Worm (Caenorhabditis elegans) whole organism, L3 larva: ENCODE data around the gene srz-64.

Experiments
- R02D3.7 ChIP-seq: fragments of 150-350 bp; optimal IDR thresholded peaks from 2 replicates; lab custom pipeline; 2014; ENCODE audit warnings: missing biosample characterization, missing genetic modification characterization
- ZK546.5 ChIP-seq: sonication (generic microtip); optimal IDR thresholded peaks from 2 replicates; lab custom pipeline; 2017; ENCODE audit warnings: missing biosample characterization, missing genetic modification characterization
- aly-2 ChIP-seq: fragments of 150-350 bp; optimal IDR thresholded peaks from 2 replicates; lab custom pipeline; 2014; ENCODE audit warnings: missing biosample characterization, missing genetic modification characterization
- ceh-28 ChIP-seq: fragments of 150-350 bp; optimal IDR thresholded peaks from 2 replicates; lab custom pipeline; 2014; ENCODE audit warnings: missing biosample characterization, missing genetic modification reagents, missing genetic modification characterization
- ceh-82 ChIP-seq: fragments of 150-350 bp; optimal IDR thresholded peaks from 2 replicates; lab custom pipeline; 2014; ENCODE audit warnings: missing biosample characterization, missing genetic modification characterization
- ceh-9 ChIP-seq: sonication (generic microtip); optimal IDR thresholded peaks from 2 replicates; lab custom pipeline; 2018; ENCODE audit warnings: missing biosample characterization, missing genetic modification characterization
- egl-27 ChIP-seq: sonication (generic microtip); optimal IDR thresholded peaks from 4 replicates; lab custom pipeline; 2017; ENCODE audit warnings: missing biosample characterization, missing genetic modification reagents, missing genetic modification characterization
- elt-1 ChIP-seq: fragments of 150-350 bp; optimal IDR thresholded peaks from 2 replicates; lab custom pipeline; 2014; ENCODE audit warnings: missing biosample characterization, missing genetic modification characterization
- elt-2 ChIP-seq: sonication (generic microtip); optimal IDR thresholded peaks from 2 replicates; lab custom pipeline; 2016; ENCODE audit warnings: missing genetic modification reagents, mild to moderate bottlenecking, missing genetic modification characterization, missing compliant biosample characterization
- eor-1 ChIP-seq, 2 experiments: fragments of 150-350 bp; optimal IDR thresholded peaks; 2 replicates each; lab custom pipeline; 2014 to 2018; ENCODE audit warnings: missing biosample characterization in 2 of 2, missing genetic modification characterization in 2 of 2
- fkh-10 ChIP-seq: sonication (generic microtip); optimal IDR thresholded peaks from 2 replicates; lab custom pipeline; 2017; ENCODE audit warnings: missing biosample characterization, missing genetic modification reagents, missing genetic modification characterization
- fos-1 ChIP-seq: fragments of 150-350 bp; optimal IDR thresholded peaks from 2 replicates; lab custom pipeline; 2014; ENCODE audit warnings: missing biosample characterization, missing genetic modification characterization
- hmg-11 ChIP-seq: sonication (generic microtip); optimal IDR thresholded peaks from 2 replicates; lab custom pipeline; 2016; ENCODE audit warnings: missing genetic modification characterization, missing compliant biosample characterization
- lin-15B ChIP-seq: fragments of 150-350 bp; optimal IDR thresholded peaks from 2 replicates; lab custom pipeline; 2014; ENCODE audit warnings: missing biosample characterization, missing genetic modification characterization
- lin-39 ChIP-seq: fragments of 150-350 bp; optimal IDR thresholded peaks from 2 replicates; lab custom pipeline; 2018; ENCODE audit warnings: missing biosample characterization, missing genetic modification reagents, missing genetic modification characterization
- lsy-12 ChIP-seq: sonication (generic microtip); optimal IDR thresholded peaks from 2 replicates; lab custom pipeline; 2016; ENCODE audit warnings: mild to moderate bottlenecking, missing genetic modification characterization, missing compliant biosample characterization
- mml-1 ChIP-seq: fragments of 150-350 bp; sonication (generic microtip); optimal IDR thresholded peaks from 3 replicates; lab custom pipeline; 2014; ENCODE audit warnings: missing biosample characterization, missing genetic modification characterization
- nfya-1 ChIP-seq: sonication (generic microtip); optimal IDR thresholded peaks from 2 replicates; lab custom pipeline; 2017; ENCODE audit warnings: missing genetic modification characterization, mild to moderate bottlenecking, missing compliant biosample characterization, antibody characterized with exemption, moderate library complexity; ENCODE audit not compliant: insufficient read depth
- nhr-11 ChIP-seq: fragments of 150-350 bp; optimal IDR thresholded peaks from 2 replicates; lab custom pipeline; 2014; ENCODE audit warnings: missing biosample characterization, missing genetic modification characterization
- nhr-12 ChIP-seq: fragments of 150-350 bp; optimal IDR thresholded peaks from 2 replicates; lab custom pipeline; 2014; ENCODE audit warnings: missing biosample characterization, missing genetic modification characterization
- nhr-237 ChIP-seq: fragments of 150-350 bp; optimal IDR thresholded peaks from 2 replicates; lab custom pipeline; 2014; ENCODE audit warnings: missing biosample characterization, missing genetic modification characterization
- nhr-28 ChIP-seq: fragments of 150-350 bp; optimal IDR thresholded peaks from 2 replicates; lab custom pipeline; 2014; ENCODE audit warnings: missing biosample characterization, missing genetic modification characterization
- nhr-43 ChIP-seq: sonication (generic microtip); optimal IDR thresholded peaks from 2 replicates; lab custom pipeline; 2016; ENCODE audit warnings: mild to moderate bottlenecking, missing genetic modification characterization, missing compliant biosample characterization; ENCODE audit not compliant: poor library complexity, severe bottlenecking
- nhr-67 ChIP-seq: fragments of 150-350 bp; optimal IDR thresholded peaks from 2 replicates; lab custom pipeline; 2014; ENCODE audit warnings: missing biosample characterization, missing genetic modification characterization
- nhr-76 ChIP-seq: fragments of 150-350 bp; sonication (generic microtip); optimal IDR thresholded peaks from 5 replicates; lab custom pipeline; 2014; ENCODE audit warnings: missing biosample characterization, missing genetic modification characterization
- nhr-77 ChIP-seq: fragments of 150-350 bp; optimal IDR thresholded peaks from 2 replicates; lab custom pipeline; 2014; ENCODE audit warnings: missing biosample characterization, missing genetic modification characterization
- sea-2 ChIP-seq: fragments of 150-350 bp; sonication (generic microtip); optimal IDR thresholded peaks from 4 replicates; lab custom pipeline; 2014; ENCODE audit warnings: missing biosample characterization, missing genetic modification reagents, missing genetic modification characterization
- skn-1 ChIP-seq: fragments of 150-350 bp; optimal IDR thresholded peaks from 2 replicates; lab custom pipeline; 2014; ENCODE audit warnings: missing biosample characterization, missing genetic modification characterization
- tbx-2 ChIP-seq: sonication (generic microtip); optimal IDR thresholded peaks from 2 replicates; lab custom pipeline; 2016; ENCODE audit warnings: mild to moderate bottlenecking, missing genetic modification characterization, missing compliant biosample characterization
- unc-39 ChIP-seq: sonication (generic microtip); optimal IDR thresholded peaks from 4 replicates; lab custom pipeline; 2017; ENCODE audit warnings: missing biosample characterization, missing genetic modification characterization
- unc-62 ChIP-seq: fragments of 150-350 bp; sonication (generic microtip); optimal IDR thresholded peaks from 4 replicates; lab custom pipeline; 2014; ENCODE audit warnings: missing biosample characterization, missing genetic modification reagents, missing genetic modification characterization
- zag-1 ChIP-seq: fragments of 150-350 bp; optimal IDR thresholded peaks from 2 replicates; lab custom pipeline; 2014; ENCODE audit warnings: missing biosample characterization, missing genetic modification characterization
- ztf-11 ChIP-seq: fragments of 150-350 bp; optimal IDR thresholded peaks from 2 replicates; lab custom pipeline; 2014; ENCODE audit warnings: missing biosample characterization, missing genetic modification characterization
- ztf-4 ChIP-seq: fragments of 150-350 bp; optimal IDR thresholded peaks from 2 replicates; lab custom pipeline; 2014; ENCODE audit warnings: missing biosample characterization, missing genetic modification characterization

srz-64 gene

DNA sequence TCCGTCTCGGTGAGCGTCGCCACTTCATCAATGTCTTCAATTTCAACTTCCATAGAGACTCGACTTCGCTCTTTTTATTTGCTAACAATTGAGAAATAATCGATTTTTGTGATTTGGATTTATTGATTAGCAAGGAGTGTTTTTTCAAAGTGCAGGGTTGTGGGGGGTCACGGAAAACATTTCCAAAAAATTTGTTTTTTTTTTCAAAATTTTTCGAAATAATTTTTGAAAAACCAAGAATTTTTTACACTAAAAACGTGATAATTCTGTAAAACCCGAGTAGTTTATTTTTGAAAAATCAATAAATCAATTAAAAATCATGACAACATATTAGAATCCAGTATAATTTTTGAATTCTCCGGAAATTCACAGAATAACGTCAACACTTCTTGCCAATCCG is 17.6 kb downstream of the srz-64 start, which contains the start of gene Y57G7A.5:
Gene Y57G7A.5, minus strand, starts transcription at position 101 of the 400 bp plus-strand sequence.
- TF ChIP-seq R02D3.7 (tag; lab: Kevin White, UChicago) = no peak
- TF ChIP-seq ceh-28 (tag; lab: Kevin White, UChicago) = peak; percentile 24
- TF ChIP-seq, all 47 proteins: peak for 1

DNA sequence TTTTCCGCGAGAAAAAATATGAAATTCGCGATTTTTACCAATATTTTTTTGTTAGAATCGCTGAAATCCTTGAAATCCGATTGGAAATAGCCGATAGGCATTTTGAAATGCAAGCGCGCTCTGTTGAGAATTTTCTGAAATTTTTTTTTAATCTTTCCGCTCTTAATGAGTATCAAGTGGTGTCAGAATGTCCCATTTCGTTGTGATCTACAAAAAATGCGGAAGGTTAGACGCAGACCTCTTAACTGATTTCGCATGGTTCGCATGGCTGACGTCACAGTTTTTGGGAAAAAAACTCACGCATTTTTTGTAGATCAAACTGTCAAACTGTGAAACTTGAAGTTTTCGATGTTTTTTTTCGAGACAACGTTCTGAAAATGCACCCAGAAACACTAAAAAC is 21.2 kb downstream of the srz-64 start, which contains the start of gene srw-66:
Gene srw-66, minus strand, starts transcription at position 101 of the 400 bp plus-strand sequence.
- TF ChIP-seq fos-1 (tag; lab: Kevin White, UChicago) (no peak), tbx-2 (no peak), elt-1 (tag; lab: Kevin White, UChicago) (no peak), nhr-28 (no peak), nhr-43 (no peak), eor-1 (tag; optimal IDR thresholded peaks at IDR 0.05; lab: Kevin White, UChicago) (no peak), zag-1 (tag; lab: Kevin White, UChicago) (no peak), ztf-11 (tag; lab: Kevin White, UChicago) (no peak), lin-15B (no peak), ceh-82 (tag; lab: Kevin White, UChicago) (no peak), sea-2 (GFP tag; lab: Kevin White, UChicago) (no peak), ztf-4 (tag; lab: Kevin White, UChicago) (no peak), aly-2 (tag; lab: Kevin White, UChicago) (no peak), nhr-11 (tag; lab: Kevin White, UChicago) (no peak), ceh-28 (tag; lab: Kevin White, UChicago) (no peak), ZK546.5 (tag; lab: Kevin White, UChicago) (no peak), nhr-76 (tag; lab: Kevin White, UChicago) (no peak)

DNA sequence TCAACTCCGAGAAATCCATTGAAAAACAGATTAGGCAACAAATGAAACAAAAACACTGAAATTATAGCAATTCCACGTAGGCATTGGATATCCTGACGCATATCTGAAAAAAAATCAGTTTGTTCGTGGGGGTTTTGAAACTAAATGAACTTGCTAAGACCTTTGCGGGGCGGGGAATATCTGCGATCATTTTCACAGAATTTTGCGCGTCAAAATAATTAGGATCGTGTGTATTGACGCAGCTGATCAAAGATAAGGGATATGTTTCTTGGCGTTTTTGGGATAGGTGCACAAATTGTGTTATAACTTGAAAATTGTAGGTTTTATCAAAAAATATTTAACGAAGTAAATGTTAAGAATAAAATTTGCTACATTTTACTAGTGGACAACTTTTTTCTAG is 26.3 kb downstream of the srz-64 start, which contains the start of gene oac-30:
Gene oac-30, minus strand, starts transcription at position 101 of the 400 bp plus-strand sequence.
- TF ChIP-seq ztf-4 (tag; lab: Kevin White, UChicago) (no peak), nhr-12 (no peak), fkh-10 (GFP tag; lab: Kevin White, UChicago) (no peak), skn-1 (tag; lab: Kevin White, UChicago) (no peak), eor-1 (tag; optimal IDR thresholded peaks at IDR 0.05; lab: Kevin White, UChicago) (no peak), sea-2 (GFP tag; lab: Kevin White, UChicago) (no peak), egl-27 (tag; lab: Kevin White, UChicago) (no peak), ceh-9 (tag; lab: Kevin White, UChicago) (no peak), lsy-12 (tag; lab: Kevin White, UChicago) (no peak), unc-62 (GFP tag; lab: Kevin White, UChicago) (no peak), nhr-77 (no peak)
- TF ChIP-seq, all 47 proteins: peak for 0

DNA sequence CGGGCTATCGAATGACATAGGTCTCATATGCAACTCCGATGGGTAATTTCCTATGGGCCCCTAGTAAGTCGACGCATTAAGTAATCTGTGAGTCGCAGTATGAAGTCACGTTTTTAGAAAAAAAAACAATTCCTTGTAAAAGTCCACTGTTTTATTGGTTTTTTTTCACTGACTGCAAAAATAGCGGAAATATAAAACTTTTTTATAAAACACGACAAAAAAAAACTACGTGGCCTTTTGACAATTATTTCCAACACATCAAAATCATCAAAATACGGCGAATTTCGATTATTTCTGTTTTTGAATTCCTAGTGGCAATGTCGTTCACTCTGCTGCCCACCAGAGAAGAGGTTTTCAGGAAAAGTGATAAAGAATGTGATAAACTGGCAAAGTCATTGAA is 34.4 kb downstream of the srz-64 start, which contains the start of gene clpr-2:
Gene clpr-2, plus strand, starts transcription at position 301 of the 400 bp plus-strand sequence.
- TF ChIP-seq unc-62 (GFP tag; lab: Kevin White, UChicago) = no peak
- TF ChIP-seq nhr-237 (tag; lab: Kevin White, UChicago) = no peak
- no peak for TF ChIP-seq mml-1 (tag; lab: Kevin White, UChicago)

DNA sequence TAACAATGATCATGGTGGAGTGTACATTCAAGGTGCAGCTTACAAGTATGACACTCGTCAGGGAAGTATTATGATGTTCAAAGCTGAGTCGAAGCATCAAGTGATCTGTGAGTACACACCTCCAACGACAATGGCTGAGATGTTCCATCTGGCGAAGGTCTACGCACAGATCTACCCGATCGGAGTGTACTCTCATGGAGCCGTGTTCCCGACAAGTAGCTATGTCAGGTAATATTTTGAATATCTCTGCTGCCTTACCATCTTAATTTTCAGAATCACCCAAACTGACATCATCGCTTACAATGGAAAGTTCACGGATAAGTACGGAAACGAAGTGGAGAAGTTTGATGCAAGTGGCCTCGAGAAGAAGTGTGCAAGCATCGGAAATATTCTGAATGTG is 36.3 kb downstream of the srz-64 start:
- TF ChIP-seq nhr-12 = no peak
- no peak for TF ChIP-seq lsy-12 (tag; lab: Kevin White, UChicago)
- TF ChIP-seq R02D3.7 (tag; lab: Kevin White, UChicago) = no peak
- TF ChIP-seq aly-2 (tag; lab: Kevin White, UChicago) = no peak
- no peak for TF ChIP-seq egl-27 (tag; lab: Kevin White, UChicago)
- no peak for TF ChIP-seq fos-1 (tag; lab: Kevin White, UChicago)
- no peak for TF ChIP-seq ztf-11 (tag; lab: Kevin White, UChicago)
- TF ChIP-seq unc-62 (GFP tag; lab: Kevin White, UChicago) = no peak
- TF ChIP-seq nhr-43 = no peak
- TF ChIP-seq elt-2 = no peak
- no peak for TF ChIP-seq ceh-28 (tag; lab: Kevin White, UChicago)
- TF ChIP-seq unc-39 = no peak

DNA sequence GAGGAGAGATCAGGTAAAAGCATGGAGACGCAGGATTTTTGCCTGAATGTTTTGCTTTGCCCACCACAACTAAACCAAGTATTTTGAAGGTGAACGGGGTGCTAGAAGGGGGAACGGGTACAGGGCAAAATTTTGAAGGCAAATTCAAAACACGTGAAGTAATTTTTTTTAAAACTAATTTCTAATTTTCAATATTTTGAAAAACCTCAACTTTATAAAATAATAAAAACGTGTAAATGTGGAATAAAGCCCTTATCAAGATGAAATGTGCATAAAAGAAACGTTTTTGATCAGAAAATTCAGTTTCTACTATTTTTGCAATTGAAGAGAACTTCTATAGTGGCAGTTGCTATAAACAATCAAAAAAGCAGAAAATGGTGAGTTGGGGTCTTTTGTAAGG is 37.4 kb downstream of the srz-64 start, which contains the start of gene clec-119:
Gene clec-119, plus strand, starts transcription at position 301 of the 400 bp plus-strand sequence.
- TF ChIP-seq nhr-77 (no peak), ceh-9 (tag; lab: Kevin White, UChicago) (no peak), lin-39 (no peak), egl-27 (tag; lab: Kevin White, UChicago) (no peak), ZK546.5 (tag; lab: Kevin White, UChicago) (no peak), nhr-76 (tag; lab: Kevin White, UChicago) (no peak), nfya-1 (tag; lab: Kevin White, UChicago) (no peak), hmg-11 (tag; lab: Kevin White, UChicago) (no peak), tbx-2 (no peak), R02D3.7 (tag; lab: Kevin White, UChicago) (no peak), eor-1 (tag; optimal IDR thresholded peaks at IDR 0.05; lab: Kevin White, UChicago) (no peak), nhr-237 (tag; lab: Kevin White, UChicago) (no peak), unc-39 (no peak), zag-1 (tag; lab: Kevin White, UChicago) (no peak), mml-1 (tag; lab: Kevin White, UChicago) (no peak), ztf-4 (tag; lab: Kevin White, UChicago) (no peak), nhr-67 (tag; lab: Kevin White, UChicago) (no peak)
